Worm (Caenorhabditis elegans) whole organism, midembryonic: ENCODE data around the gene clec-33.

Source experiments
- ref-1 ChIP-seq: fragments of 200-800 bp; sonication (Bioruptor generic); conservative IDR thresholded peaks from 2 replicates; pipeline ENCODE4 v1.3.6; 2022; ENCODE audit warnings: missing genetic modification reagents, missing genetic modification characterization, missing compliant biosample characterization
- ztf-23 ChIP-seq: fragments of 200-800 bp; sonication (Bioruptor generic); IDR thresholded peaks from 2 replicates; pipeline ENCODE4 v1.3.6; 2022; ENCODE audit warnings: missing genetic modification reagents, missing genetic modification characterization, missing compliant biosample characterization

DNA sequence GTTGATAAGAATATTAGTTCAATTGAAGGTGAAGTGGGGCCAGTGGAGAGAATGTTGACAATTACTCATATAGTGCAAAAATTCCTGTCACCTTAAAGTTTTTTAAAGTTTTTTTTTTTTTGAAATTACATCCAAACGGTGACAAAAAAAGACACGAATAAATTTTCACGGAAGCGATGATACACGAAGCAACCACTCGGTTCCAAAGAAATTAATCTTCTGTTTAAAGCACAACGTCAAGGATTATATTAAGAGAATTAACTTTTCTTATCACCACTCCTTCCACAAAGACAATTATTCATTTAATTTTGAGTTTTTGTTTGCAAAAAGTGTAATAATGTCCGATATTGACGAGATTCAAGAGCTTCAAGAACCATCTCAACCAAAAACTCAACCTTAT, 4.2 kb downstream of the clec-33 start, which contains the start of gene clec-28:
- TF ChIP-seq ref-1 (GFP tag; lab: Robert Waterston, UW), result no peak
- TF ChIP-seq ztf-23, result no peak
